Fruit fly (Drosophila melanogaster): ENCODE measurements around the gene CG5946.

DNA sequence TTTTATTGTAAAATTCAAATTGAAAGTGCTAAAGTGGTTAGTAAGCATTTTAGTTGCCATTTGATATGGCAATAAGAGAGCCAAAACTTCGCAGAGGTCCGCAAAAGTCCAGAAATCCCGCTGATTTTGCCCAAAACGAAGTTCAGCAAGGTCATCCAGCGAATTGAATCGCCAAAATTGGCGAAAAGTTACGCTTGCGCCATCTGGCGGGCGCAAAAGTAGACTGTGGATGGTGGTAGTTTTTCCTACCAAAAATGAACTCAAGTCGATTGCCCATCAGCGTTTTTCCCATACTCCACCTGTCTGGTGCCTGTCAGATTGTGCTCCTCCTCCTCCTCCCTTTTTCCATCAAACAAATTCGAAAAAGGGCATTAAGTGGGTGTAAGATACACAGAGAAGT, 30.8 kb upstream of the CG5946 start:
- TF ChIP-seq gl (tag; optimal IDR thresholded peaks at IDR 0.05) (no peak), CG14655 (GFP tag; optimal IDR thresholded peaks at IDR 0.05) (no peak), Snoo (tag; optimal IDR thresholded peaks at IDR 0.05) (no peak), Ets98B (GFP tag; IDR thresholded peaks at IDR 0.05) (no peak), EcR (GFP tag; optimal IDR thresholded peaks at IDR 0.05) (no peak), CG4496 (GFP tag; IDR thresholded peaks at IDR 0.05) (no peak), CG9948 (tag; optimal IDR thresholded peaks at IDR 0.05) (no peak)

All from whole organism, pupa.